Fruit fly (Drosophila melanogaster): ENCODE data around the gene CG11927.

Gene CG11927

DNA sequence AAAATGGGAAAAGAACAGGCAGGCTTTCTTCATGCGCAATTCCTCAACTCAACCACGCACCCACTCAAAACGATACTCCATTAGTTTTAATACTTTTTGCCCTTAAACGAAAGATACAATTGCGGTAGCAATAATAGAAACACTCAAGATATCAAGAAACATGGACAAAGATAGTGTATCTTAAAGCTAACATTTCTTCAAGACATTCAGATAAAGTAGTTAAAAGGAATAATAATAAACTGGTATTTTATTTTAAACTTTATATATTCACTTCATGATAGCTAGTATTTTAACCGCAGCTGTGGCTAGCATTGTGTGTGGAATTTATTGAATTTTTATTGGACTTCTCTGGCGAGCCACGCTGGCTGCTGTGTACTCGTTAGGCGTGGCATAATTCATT is 8.6 kb downstream of the CG11927 start (continued):
- TF ChIP-seq CG9437 (GFP tag; optimal IDR thresholded peaks at IDR 0.05) (peak; percentile 50), CG4730 (GFP tag; IDR thresholded peaks at IDR 0.05) (peak; percentile 27; the same call in 1 of the 2 replicates), fd96Cb (tag; optimal IDR thresholded peaks at IDR 0.05) (peak; percentile 73), CG11695 (GFP tag; IDR thresholded peaks at IDR 0.05) (peak; percentile 71), gce (GFP tag; IDR thresholded peaks at IDR 0.05) (0 out of 3 replicates have a peak, but pooled peaks have one; percentile 14), CG31365 (tag; optimal IDR thresholded peaks at IDR 0.05) (no peak), Gug (GFP tag; IDR thresholded peaks at IDR 0.05) (0 out of 4 replicates have a peak, but pooled peaks have one; percentile 13), ap (GFP tag; IDR thresholded peaks at IDR 0.05) (no peak), CG13424 (tag; optimal IDR thresholded peaks at IDR 0.05) (peak; percentile 76), CG3838 (GFP tag; optimal IDR thresholded peaks at IDR 0.05) (no peak), Hey (tag; optimal IDR thresholded peaks at IDR 0.05) (no peak), gsb-n (tag; optimal IDR thresholded peaks at IDR 0.05) (peak; percentile 59), PHDP (tag; optimal IDR thresholded peaks at IDR 0.05) (peak; percentile 83), pnt (GFP tag; optimal IDR thresholded peaks at IDR 0.05) (peak; percentile 31), tna (GFP tag; IDR thresholded peaks at IDR 0.05; ENCODE audit: partially characterized antibody) (no peak), otp (GFP tag; IDR thresholded peaks at IDR 0.05) (peak; percentile 65; the same call in 2 of the 3 replicates), slbo (GFP tag; IDR thresholded peaks at IDR 0.05) (0 out of 2 replicates have a peak, but pooled peaks have one; percentile 37), CG11093 (GFP tag; IDR thresholded peaks at IDR 0.05) (no peak), CG7556 (GFP tag; optimal IDR thresholded peaks at IDR 0.05) (peak; percentile 74), Hr3 (GFP tag; optimal IDR thresholded peaks at IDR 0.05) (peak; percentile 39), GATAe (GFP tag; conservative IDR thresholded peaks at IDR 0.05) (no peak), gt (GFP tag; IDR thresholded peaks at IDR 0.05) (no peak), bowl (GFP tag; IDR thresholded peaks at IDR 0.05) (peak; percentile 31; the same call in 1 of the 2 replicates), Med (GFP tag) (peak; percentile 71), pzg (GFP tag; optimal IDR thresholded peaks at IDR 0.05) (no peak), CG18262 (tag; optimal IDR thresholded peaks at IDR 0.05) (peak; percentile 82), CG8281 (tag; optimal IDR thresholded peaks at IDR 0.05) (peak; percentile 5), CG3281 (GFP tag; optimal IDR thresholded peaks at IDR 0.05) (peak; percentile 62), CG4424 (GFP tag; optimal IDR thresholded peaks at IDR 0.05) (peak; percentile 58), CG2712 (tag; optimal IDR thresholded peaks at IDR 0.05) (peak; percentile 86), sima (GFP tag; optimal IDR thresholded peaks at IDR 0.05) (no peak), CG13775 (GFP tag; optimal IDR thresholded peaks at IDR 0.05) (no peak), Aef1 (GFP tag; IDR thresholded peaks at IDR 0.05) (peak; percentile 33; the same call in 1 of the 3 replicates), CG10654 (GFP tag; optimal IDR thresholded peaks at IDR 0.05) (peak; percentile 46), mld (GFP tag; IDR thresholded peaks at IDR 0.05; ENCODE audit: partially characterized antibody) (no peak), lbe (GFP tag; optimal IDR thresholded peaks at IDR 0.05) (no peak), CG17568 (GFP tag; optimal IDR thresholded peaks at IDR 0.05) (peak; percentile 56), E2f1 (GFP tag; IDR thresholded peaks at IDR 0.05) (no peak), Dbx (GFP tag; IDR thresholded peaks at IDR 0.05) (0 out of 3 replicates have a peak, but pooled peaks have one; percentile 29), pho (GFP tag; optimal IDR thresholded peaks at IDR 0.05) (no peak), CG9817 (tag; optimal IDR thresholded peaks at IDR 0.05) (peak; percentile 9), inv (GFP tag; IDR thresholded peaks at IDR 0.05; ENCODE audit: partially characterized antibody) (no peak), CG6791 (GFP tag; IDR thresholded peaks at IDR 0.05; ENCODE audit: partially characterized antibody) (no peak), CoRest (tag; optimal IDR thresholded peaks at IDR 0.05) (peak; percentile 57), CG17361 (GFP tag; IDR thresholded peaks at IDR 0.05) (peak; percentile 80), CG42726 (GFP tag; IDR thresholded peaks at IDR 0.05; ENCODE audit: partially characterized antibody) (no peak), oc (tag; optimal IDR thresholded peaks at IDR 0.05) (peak; percentile 39), CG12769 (tag; optimal IDR thresholded peaks at IDR 0.05) (peak; percentile 53), az2 (GFP tag; optimal IDR thresholded peaks at IDR 0.05) (peak; percentile 60), hb (GFP tag; IDR thresholded peaks at IDR 0.05; ENCODE audit: partially characterized antibody) (no peak)
